Fruit fly (Drosophila melanogaster): ENCODE results near the gene CG1299.
A peak's percentile ranks its signal among the peaks of the same experiment; 100 is the strongest.

Gene CG1299

DNA sequence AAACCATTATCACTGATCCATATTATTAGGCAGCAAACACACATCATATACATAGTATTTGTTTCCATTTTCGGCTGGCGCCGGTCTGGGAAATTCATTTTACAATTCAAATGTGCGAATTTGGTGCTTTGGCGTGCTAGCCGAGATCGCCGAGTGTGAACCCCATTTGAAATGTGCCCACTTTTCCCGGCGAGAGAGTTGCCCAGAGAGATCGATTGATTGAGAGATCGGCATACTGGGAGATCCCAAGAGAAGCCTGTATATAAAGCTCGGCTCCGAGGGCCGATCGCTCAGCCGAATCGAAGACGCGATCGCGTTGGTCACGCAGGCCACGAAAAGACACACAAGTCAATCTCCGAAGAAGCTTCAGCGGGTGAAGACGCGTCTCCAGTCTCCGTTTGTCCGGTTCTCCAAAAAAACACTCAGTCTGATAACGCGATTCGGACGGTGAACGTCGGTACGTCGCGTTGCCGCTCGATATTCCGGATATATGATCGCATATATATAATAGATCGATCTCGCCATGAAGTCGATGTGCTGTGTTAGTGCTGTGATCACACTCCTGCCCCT is at the start of gene CG1299:
Gene CG1299 (plus strand): TSS at position 291 of the 570 bp plus-strand sequence.
- TF ChIP-seq noc (tag; optimal IDR thresholded peaks at IDR 0.05): no peak

DNA sequence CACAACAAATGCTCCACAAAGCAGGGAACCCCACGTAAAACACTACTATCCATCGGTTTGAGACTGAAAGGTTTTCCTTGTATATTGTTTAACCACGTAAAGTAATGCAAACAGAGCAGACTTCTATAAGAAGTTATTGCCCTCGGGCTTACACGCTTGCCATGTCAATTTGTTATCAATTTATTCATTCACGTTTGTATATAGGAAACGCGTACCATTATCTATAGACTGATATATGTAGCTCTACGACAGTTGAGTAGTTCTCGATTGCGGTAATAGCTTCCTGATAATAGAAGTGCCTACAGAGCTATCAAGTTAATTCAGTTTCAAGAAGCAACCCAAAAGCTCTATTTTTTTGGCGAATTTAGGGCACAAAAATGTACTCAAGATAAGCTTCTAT is 49.3 kb upstream of the CG1299 start:
- no peak for TF ChIP-seq noc (tag; optimal IDR thresholded peaks at IDR 0.05)

DNA sequence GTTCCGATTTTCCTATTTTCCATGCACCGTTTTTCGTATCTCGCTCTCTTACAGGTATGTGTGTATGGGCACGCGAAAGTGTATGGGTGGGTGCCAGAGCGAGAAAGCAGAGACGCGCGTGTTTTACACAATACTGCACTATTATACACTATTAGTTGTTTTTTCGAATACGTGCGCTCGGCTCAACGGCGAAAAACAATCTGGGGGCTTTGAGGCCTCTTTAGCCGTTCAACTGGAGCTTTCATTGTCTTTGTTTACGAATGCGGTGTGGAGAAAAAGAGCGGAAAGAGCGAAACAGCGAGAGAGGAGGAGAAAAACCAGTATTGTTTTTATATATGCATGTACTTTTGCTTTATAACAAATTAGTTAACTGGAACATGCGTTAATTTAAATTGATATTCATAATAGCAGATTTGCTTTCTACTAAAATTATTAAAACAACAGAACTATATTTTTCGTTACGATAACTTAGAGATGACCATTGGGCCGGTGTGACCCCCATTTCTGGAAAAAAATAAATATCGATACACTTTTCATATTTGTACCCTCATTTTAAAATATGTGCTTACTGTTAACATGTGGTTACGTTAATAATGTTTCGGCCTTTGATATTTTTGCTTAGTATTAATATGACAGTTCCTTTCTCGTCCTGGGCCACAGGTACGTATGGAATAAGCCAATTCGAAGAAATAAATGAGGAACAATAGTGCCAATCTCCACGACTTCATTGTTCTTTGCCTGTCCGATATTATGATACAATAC is 45.8 kb upstream of the CG1299 start, which contains the start of gene CG14995:
Gene CG14995 (minus strand): TSS at position 761 of the 762 bp plus-strand sequence.
- peak; percentile 3 for TF ChIP-seq noc (tag; optimal IDR thresholded peaks at IDR 0.05)

DNA sequence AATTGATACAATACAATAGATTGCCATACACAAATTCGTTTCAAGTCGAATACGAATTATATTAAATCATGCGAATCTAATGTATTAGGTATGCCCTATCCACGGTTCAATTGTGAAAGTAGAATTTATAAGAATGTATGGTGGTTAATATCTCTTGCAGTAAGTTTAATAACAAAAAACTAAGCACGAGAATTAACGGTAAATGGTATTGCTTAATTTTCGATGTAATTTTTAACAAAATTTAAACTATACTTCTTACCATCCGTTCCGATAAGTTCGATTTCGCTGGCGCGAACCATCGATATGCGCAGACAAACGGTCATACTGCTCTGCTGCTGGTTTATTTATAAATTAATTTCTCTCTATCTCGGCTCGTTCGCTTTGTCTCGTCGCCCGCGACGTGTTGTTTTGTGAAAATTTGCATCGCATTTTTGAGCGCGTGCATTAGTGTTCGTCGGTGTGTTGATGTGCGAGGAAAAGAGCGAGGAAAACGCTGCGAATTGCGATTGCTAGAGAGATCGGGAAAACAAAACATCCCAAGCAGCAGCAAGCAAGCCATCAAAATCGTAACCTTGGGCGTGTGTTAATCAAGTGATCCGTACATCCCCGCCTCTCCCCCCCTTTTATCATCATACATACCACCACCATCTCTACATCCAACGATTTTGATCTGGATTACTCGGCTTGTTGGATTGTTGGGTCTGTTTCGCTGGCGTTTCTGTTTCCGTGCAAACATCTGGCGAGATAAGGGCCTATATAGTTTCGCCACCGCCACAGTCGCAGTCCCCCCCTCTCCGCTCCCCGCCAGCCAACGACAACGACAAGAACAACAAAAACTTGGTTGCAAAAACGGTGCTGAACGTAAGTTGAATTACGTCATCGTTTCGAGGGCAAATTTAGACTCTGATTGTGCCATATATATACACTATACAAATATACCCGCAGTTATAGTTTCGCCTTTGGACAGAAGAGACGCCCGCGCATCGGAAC is 44.9 kb upstream of the CG1299 start, which contains the start of gene Fit1:
Gene Fit1 (plus strand): TSS at position 307 of the 990 bp plus-strand sequence.
- peak; percentile 48 for TF ChIP-seq noc (tag; optimal IDR thresholded peaks at IDR 0.05)

DNA sequence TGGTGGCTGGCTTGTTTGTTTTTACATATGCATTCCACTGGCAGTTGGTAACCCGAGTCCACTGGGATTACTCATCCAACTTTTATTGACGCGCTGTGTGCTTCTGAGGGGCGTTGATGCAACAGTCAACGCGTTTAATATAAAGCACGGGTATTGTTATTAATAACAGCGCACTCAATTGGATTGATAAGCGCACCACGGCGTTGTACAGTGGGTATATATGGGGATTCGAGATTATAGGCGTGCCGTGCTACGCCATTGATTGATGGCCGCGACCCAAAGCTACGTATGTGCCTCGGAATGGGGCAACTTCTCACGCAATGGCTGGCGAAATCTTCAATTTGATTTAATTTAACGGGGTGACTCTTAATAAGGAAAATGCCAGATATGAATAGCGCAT is 41.4 kb upstream of the CG1299 start:
- TF ChIP-seq noc (tag; optimal IDR thresholded peaks at IDR 0.05): no peak

DNA sequence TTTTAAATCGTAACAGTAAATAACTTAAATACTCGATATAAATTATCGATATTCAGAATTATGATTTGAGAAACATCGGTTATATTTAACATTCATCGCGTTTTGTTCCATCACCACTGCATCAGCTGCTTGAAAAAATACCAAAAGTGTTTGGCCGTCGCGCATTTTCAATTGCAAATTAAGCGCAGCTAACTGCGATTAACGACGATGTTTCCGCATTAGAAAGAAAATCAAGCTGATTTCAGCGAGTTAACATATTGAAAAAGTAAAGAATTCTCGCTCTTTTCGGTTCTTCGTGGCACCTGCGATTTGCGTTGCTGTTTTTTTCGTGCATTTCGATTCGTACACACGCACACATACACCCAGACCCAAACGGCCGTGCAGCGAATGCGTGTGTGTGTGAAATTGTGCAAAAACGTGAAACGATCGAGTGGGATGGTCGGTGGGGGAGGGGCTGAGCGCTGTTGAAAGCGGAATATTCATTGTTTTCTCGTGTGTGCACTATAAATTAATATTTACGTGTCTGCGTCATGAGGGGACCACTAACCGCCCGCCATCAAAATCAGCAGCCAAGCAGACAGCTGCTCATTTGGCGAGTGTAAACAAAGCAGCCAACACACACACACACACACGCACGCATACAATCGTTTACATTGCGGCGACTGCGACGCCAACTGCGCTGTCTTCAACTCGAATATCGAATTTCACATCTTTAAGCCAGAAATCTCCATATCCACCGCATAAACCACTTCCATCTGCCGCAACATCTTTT is 40.2 kb upstream of the CG1299 start, which contains the start of gene Ack:
Gene Ack (plus strand): TSS at position 115 of the 772 bp plus-strand sequence.
- no peak for TF ChIP-seq noc (tag; optimal IDR thresholded peaks at IDR 0.05)

DNA sequence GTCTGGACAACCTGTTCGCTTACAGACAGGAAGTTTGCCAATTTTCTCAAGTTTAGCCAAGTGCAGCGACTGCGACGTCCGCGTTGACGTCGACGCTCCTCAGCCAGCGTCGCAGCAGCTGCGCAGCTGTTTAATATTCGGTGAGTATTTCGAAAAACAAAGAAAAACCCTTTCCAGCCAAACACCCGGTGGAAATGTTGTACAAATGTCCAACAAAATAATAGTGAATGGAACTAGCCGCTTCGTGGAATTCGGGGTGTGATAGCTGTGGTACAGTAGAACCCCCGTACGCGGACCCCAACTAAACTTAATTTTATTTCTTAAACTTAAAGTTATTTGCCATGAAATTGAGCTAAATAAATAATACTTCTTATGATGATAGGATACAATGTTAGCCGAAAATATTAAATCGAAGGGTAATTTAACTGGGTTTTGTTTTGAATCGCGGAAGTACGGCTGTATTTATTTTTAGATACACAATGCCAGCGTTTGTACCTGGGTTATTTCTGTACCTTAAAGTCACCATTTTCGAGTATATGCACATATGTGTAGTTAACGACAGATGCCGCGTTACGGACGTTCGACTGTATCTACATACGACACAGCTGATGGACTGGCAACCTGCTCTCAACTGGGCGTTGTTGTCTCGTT is 39.5 kb upstream of the CG1299 start:
- peak; percentile 86 for TF ChIP-seq noc (tag; optimal IDR thresholded peaks at IDR 0.05)

DNA sequence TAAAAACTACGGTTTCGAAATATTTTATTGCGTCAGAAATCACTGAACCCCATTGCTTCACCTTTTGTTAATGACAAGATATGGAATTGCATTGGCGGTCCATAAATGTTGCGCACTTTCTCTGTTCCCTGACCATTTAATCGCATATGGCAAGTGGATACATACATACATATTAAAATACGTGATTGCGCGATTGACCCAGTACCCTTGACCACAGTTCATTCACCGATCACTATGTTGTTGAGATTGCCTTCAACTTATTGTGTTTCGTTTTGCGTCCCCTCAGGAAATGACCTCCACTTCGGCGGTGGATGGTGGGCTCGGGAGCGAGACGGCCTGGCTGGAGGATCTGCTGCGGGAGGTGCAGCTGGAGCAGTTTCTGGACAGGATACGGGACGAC is 38.3 kb upstream of the CG1299 start:
- TF ChIP-seq noc (tag; optimal IDR thresholded peaks at IDR 0.05): no peak

DNA sequence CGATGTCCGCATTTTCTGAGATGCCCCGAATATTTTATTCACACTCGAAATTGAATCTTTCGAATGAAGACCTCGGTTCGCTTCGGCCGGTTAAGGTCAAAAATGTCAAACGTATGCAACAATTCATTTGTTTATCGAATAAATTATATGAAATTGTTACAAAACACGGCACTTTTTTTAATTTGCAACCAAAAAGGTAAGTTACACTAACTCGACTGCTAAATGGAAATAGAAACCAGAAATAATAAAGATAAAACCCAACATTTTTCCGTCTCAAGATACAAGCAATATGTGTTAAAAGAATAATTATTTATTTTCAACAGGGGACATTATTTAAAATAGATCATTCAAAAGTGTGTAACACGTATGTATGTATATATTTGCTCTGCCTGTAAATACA is 34.5 kb upstream of the CG1299 start:
- no peak for TF ChIP-seq noc (tag; optimal IDR thresholded peaks at IDR 0.05)

DNA sequence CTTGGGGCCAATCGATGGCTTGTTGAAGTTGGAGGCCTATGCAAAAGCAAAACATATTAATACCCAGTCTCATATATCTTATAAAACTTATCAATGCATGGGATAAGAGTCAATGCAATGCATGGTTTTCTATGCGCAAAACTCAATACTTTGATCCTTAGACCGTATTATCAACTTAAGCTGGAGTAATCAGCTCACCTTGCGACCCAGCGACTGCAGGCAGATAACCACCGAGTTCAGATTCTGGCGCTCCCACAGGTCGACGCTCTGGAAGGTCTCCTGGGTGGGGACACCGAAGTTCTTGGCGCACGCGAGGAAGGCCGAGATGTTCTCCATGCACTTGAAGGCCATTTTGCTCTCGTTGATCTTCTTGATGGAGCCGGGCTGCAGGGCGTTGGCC is 33.4 kb upstream of the CG1299 start:
- TF ChIP-seq noc (tag; optimal IDR thresholded peaks at IDR 0.05): no peak

DNA sequence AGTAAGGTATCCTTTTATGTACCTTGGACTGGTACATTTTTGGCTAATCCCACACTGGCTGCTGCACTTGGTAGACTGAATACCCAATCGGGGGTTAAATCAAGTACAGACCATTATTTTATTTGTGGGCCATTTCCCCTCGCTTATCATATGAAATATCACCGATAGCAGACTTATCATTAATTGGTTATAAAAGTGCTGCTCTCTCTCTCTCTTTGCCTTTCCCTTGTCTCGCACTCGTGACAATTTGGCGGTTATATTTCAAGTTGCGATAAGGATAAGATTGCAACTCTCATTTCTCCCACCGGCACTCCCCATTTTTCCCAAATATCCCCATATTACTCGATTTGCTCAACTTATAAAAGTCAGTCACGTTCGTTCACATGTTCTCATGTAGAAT is 32.8 kb upstream of the CG1299 start:
- no peak for TF ChIP-seq noc (tag; optimal IDR thresholded peaks at IDR 0.05)

DNA sequence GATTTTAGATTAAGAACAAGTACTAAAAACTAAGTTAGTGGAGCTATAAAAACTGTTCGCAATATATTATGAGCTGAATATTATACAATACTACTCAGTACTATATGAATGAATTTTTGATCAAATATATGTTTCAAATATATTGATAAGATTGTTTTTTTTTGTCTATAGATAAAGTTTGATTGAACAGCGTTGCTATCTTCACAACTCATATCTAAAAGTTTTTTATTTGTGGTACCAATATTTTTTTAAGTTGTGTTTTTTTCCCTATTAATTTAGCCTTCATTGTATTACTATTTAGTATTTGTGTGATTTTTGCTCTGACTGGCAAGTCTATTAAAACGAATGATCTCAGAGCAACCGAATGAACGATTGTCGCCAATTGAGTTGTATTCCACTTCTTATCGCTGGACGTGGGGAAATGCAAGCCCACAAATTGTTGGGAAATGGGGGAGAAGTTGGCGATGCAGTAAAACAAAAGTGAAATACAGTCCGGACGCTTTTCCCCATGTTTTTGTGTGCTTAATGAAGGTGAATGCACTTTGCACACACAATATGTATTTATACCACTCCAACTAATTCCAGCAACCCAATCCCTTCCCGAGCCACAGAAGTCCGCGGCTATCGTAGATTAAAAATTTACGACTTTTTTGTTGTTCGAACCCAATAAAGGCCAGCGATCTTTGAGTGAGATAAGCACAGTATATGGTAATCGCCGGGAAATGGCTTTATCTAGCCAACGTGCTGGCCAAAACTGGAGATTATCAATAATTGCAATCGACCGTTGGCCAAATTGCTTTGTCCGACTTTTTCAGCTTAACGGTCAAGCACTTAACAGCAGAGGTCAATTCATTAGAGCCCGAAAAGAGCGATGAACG is 31.8 kb upstream of the CG1299 start:
- TF ChIP-seq noc (tag; optimal IDR thresholded peaks at IDR 0.05): peak; percentile 89

DNA sequence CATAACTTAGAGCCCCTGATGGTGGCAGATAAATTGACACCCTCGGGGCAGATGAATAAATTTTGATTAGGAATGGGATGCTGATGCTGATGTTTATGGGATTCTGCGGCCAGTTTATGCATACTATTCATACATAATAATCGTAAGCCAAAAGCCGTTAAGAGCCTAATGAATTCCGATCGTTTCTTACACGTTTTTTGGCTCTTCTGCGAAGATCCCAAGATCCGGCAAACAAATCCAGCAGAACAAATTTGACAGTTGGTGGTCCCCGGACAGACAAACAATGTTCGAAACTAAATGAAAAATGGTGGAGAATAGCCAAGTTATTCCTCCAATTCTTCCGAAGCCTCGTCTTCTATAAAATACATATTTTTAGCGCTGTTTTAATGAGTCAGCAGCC is 31.0 kb upstream of the CG1299 start:
- TF ChIP-seq noc (tag; optimal IDR thresholded peaks at IDR 0.05): peak; percentile 33

DNA sequence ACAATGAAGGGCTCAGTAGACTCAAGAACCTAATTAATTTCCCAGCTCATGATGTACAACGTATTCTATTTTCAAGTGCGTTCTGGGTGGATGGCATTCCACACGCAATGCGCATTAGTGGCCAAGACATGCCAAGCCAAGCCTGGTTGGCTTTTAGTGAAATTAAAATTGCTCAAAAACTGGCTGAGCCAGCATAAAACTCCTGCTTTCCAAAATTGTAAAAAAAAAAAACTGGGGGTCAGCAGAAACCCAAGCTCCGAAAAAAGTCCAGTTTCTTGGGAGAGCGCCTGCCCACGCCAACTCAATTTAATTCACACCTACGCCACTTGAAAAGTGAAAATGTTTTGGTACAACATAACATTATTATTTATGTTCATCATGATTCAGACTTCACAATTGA is 30.2 kb upstream of the CG1299 start:
- TF ChIP-seq noc (tag; optimal IDR thresholded peaks at IDR 0.05): no peak

Measured in whole organism, larva.